Fruit fly (Drosophila melanogaster): ENCODE data around the gene Akap200.

Akap200 gene

dm6 chr2L:8370364-8371326 lies 44.8 kb upstream of the Akap200 start, which contains the start of gene CG17292 (continued):
- TF ChIP-seq CG2875 (GFP tag; optimal IDR thresholded peaks at IDR 0.05), result peak; percentile 43
- TF ChIP-seq sug (tag; optimal IDR thresholded peaks at IDR 0.05), result peak; percentile 47
- TF ChIP-seq cg (GFP tag; optimal IDR thresholded peaks at IDR 0.05), result peak; percentile 51
- peak; percentile 29 for TF ChIP-seq CG6765 (GFP tag; optimal IDR thresholded peaks at IDR 0.05)
- no peak; the same call in 1 of the 2 replicates for TF ChIP-seq crol (GFP tag; IDR thresholded peaks at IDR 0.05)
- peak; percentile 61 for TF ChIP-seq CG13424 (tag; optimal IDR thresholded peaks at IDR 0.05)
- TF ChIP-seq dmrt11E (tag; optimal IDR thresholded peaks at IDR 0.05), result no peak
- TF ChIP-seq CG3995 (GFP tag; optimal IDR thresholded peaks at IDR 0.05), result peak; percentile 19
- no peak for TF ChIP-seq CG12236 (GFP tag; optimal IDR thresholded peaks at IDR 0.05)
- peak; percentile 47 for TF ChIP-seq lilli (GFP tag; optimal IDR thresholded peaks at IDR 0.05)
- peak; percentile 37 for TF ChIP-seq sisA (GFP tag; IDR thresholded peaks at IDR 0.05)
- TF ChIP-seq CG7987 (GFP tag; optimal IDR thresholded peaks at IDR 0.05), result peak; percentile 55
- peak; percentile 91 for TF ChIP-seq abd-A (tag; optimal IDR thresholded peaks at IDR 0.05)
- peak; percentile 52 for TF ChIP-seq cwo (GFP tag; optimal IDR thresholded peaks at IDR 0.05)
- TF ChIP-seq bowl (GFP tag; IDR thresholded peaks at IDR 0.05), result peak; percentile 59; the same call in 1 of the 2 replicates
- peak; percentile 54 for TF ChIP-seq CG13296 (GFP tag; optimal IDR thresholded peaks at IDR 0.05)
- peak; percentile 8 for TF ChIP-seq CG10979 (tag; optimal IDR thresholded peaks at IDR 0.05)
- no peak for TF ChIP-seq Camta (GFP tag; optimal IDR thresholded peaks at IDR 0.05)
- TF ChIP-seq CG6689 (GFP tag; IDR thresholded peaks at IDR 0.05), result peak; percentile 27; the same call in 1 of the 2 replicates
- TF ChIP-seq stc (GFP tag; IDR thresholded peaks at IDR 0.05), result 0 out of 2 replicates have a peak, but pooled peaks have one; percentile 40
- no peak for TF ChIP-seq Bteb2 (GFP tag; optimal IDR thresholded peaks at IDR 0.05)
- peak; percentile 25 for TF ChIP-seq kni (GFP tag; optimal IDR thresholded peaks at IDR 0.05)
- TF ChIP-seq Aef1 (GFP tag; IDR thresholded peaks at IDR 0.05), result peak; percentile 20; the same call in 1 of the 3 replicates
- peak; percentile 10 for TF ChIP-seq CG6254 (GFP tag; optimal IDR thresholded peaks at IDR 0.05)
- TF ChIP-seq CG10462 (GFP tag; optimal IDR thresholded peaks at IDR 0.05), result no peak
- peak; percentile 38 for TF ChIP-seq CG17359 (tag; optimal IDR thresholded peaks at IDR 0.05)
- peak; percentile 62 for TF ChIP-seq Vsx1 (GFP tag; optimal IDR thresholded peaks at IDR 0.05)
- TF ChIP-seq H15 (GFP tag; IDR thresholded peaks at IDR 0.05), result peak; percentile 35; the same call in 1 of the 3 replicates
- no peak for TF ChIP-seq gcm2 (GFP tag; optimal IDR thresholded peaks at IDR 0.05)
- TF ChIP-seq PHDP (tag; optimal IDR thresholded peaks at IDR 0.05), result peak; percentile 54
- TF ChIP-seq CG11093 (GFP tag; IDR thresholded peaks at IDR 0.05), result no peak
- TF ChIP-seq CG14710 (tag; optimal IDR thresholded peaks at IDR 0.05), result peak; percentile 14
- peak; percentile 15 for TF ChIP-seq eyg (GFP tag; optimal IDR thresholded peaks at IDR 0.05)
- TF ChIP-seq CoRest (tag; optimal IDR thresholded peaks at IDR 0.05), result peak; percentile 16
- TF ChIP-seq inv (GFP tag; IDR thresholded peaks at IDR 0.05; ENCODE audit: partially characterized antibody), result peak; percentile 85
- no peak for TF ChIP-seq CG9215 (GFP tag; IDR thresholded peaks at IDR 0.05)
- peak; percentile 27 for TF ChIP-seq CHES-1-like (GFP tag; optimal IDR thresholded peaks at IDR 0.05)
- peak; percentile 66 for TF ChIP-seq run (tag; optimal IDR thresholded peaks at IDR 0.05)
- TF ChIP-seq CG8281 (tag; optimal IDR thresholded peaks at IDR 0.05), result no peak
- peak; percentile 9 for TF ChIP-seq ewg (GFP tag; optimal IDR thresholded peaks at IDR 0.05)
- no peak for TF ChIP-seq CG18262 (tag; optimal IDR thresholded peaks at IDR 0.05)
- TF ChIP-seq ems (GFP tag; optimal IDR thresholded peaks at IDR 0.05), result peak; percentile 46
- peak; percentile 62; the same call in 1 of the 2 replicates for TF ChIP-seq CG11247 (GFP tag; IDR thresholded peaks at IDR 0.05)
- no peak for TF ChIP-seq CG8944 (GFP tag; optimal IDR thresholded peaks at IDR 0.05)
- peak; percentile 62 for TF ChIP-seq CG17385 (GFP tag; optimal IDR thresholded peaks at IDR 0.05)
- peak; percentile 41; the same call in 1 of the 2 replicates for TF ChIP-seq Nf-YA (GFP tag; IDR thresholded peaks at IDR 0.05)
- no peak for TF ChIP-seq hth (optimal IDR thresholded peaks at IDR 0.05)
- TF ChIP-seq ATbp (GFP tag; optimal IDR thresholded peaks at IDR 0.05), result peak; percentile 78

Measured in whole organism, embryonic.